Worm (Caenorhabditis elegans) whole organism, L4/young adult: ENCODE measurements around the gene twk-42.

Experiments
- W03F9.2 ChIP-seq: fragments of 150-350 bp; optimal IDR thresholded peaks from 2 replicates; lab custom pipeline; 2014; ENCODE audit warnings: missing biosample characterization, missing genetic modification characterization
- dao-5 ChIP-seq: sonication (generic microtip); optimal IDR thresholded peaks from 2 replicates; lab custom pipeline; 2016; ENCODE audit warnings: missing genotype, missing genetic modification characterization, moderate library complexity, missing compliant biosample characterization
- him-1 ChIP-seq: sonication (generic microtip); optimal IDR thresholded peaks from 2 replicates; lab custom pipeline; 2016; ENCODE audit warnings: missing genotype, missing genetic modification reagents, missing genetic modification characterization, missing compliant biosample characterization

The twk-42 gene

DNA sequence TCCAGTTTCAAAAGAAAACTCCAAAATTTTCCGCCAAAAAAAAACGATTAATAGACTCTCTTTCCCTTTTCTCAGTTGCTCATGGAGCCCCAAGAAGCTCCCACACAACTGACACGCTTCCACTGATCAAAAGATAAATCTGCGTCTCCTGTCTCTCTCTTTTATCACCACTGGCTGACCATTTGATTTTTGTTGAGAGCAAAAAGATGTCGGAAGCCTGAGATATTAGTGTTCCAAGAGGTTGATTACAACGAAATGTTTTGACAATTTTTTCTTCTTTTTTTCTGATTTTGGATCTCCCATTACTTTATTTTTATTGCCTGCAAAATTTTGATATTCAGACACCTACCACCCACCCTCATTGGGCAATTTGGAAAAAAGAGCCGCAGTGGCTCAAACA is at the start of gene twk-42:
Gene twk-42, minus strand, starts transcription at position 101 of the 400 bp plus-strand sequence.
- TF ChIP-seq him-1 (tag; lab: Kevin White, UChicago) (no peak), dao-5 (tag; lab: Kevin White, UChicago) (no peak), W03F9.2 (tag; lab: Kevin White, UChicago) (no peak)

DNA sequence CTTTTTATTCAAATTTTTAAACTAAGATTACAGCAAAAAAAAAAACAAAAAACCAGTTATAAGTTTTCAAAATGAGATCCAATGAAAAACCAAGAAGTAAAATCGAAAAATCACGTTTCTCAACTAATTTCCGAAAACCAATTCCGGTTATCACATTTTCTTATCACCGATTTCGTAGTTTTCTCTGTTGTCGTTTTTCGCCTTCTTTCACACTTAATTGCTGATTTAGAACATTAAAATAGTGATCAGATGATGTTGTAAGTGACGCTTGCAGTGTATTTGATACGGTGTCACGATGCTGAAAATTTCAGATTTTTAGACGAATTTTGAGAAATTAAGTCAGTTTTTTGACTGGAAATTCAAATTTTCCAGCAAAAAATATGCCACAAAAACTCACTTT is 47.9 kb upstream of the twk-42 start:
- TF ChIP-seq him-1 (tag; lab: Kevin White, UChicago): no peak
- TF ChIP-seq W03F9.2 (tag; lab: Kevin White, UChicago): no peak
- TF ChIP-seq dao-5 (tag; lab: Kevin White, UChicago): no peak

DNA sequence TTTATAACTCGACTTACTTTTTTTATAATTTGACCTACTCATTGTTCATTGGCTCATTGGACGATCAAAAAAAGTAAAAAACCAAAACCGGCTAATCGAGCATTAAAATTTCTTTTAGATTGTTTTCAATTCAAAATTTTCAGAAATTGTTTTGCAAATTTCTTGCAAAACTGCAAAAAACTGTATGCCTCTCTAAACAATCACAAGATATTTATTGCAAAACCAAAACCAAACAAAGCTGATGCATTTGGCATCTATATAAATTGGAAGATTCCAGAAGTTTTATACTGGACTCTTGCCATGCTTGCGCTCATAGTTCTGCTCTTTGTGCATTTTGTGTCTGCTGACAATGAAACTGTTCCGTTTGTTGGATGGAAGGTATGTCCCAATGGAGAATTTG is 45.2 kb upstream of the twk-42 start, which contains the start of gene C47A10.12:
Gene C47A10.12, plus strand, starts transcription at position 301 of the 400 bp plus-strand sequence.
- no peak for TF ChIP-seq him-1 (tag; lab: Kevin White, UChicago)
- no peak for TF ChIP-seq W03F9.2 (tag; lab: Kevin White, UChicago)
- TF ChIP-seq dao-5 (tag; lab: Kevin White, UChicago): no peak

DNA sequence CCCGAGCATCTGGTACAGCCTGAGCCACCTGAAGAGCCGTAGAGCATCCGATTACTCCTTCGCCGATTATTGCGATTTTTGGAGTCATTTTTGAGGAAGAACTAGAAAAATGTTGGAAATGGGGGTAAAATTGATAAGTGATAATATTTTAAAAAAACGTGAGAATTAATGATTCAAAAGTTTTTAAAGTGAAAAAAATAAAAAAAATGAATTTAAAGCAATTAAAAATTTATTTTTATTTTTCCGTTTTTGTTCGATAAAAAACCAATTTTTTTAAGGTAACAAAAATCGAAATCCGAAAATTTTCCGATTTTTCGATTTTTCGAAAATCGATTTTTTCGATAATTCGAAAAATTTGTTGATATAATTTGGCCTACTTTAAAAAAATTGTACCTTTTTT is 44.7 kb upstream of the twk-42 start, which contains the start of gene ddo-1:
Gene ddo-1, minus strand, starts transcription at position 101 of the 400 bp plus-strand sequence.
- TF ChIP-seq W03F9.2 (tag; lab: Kevin White, UChicago): no peak

DNA sequence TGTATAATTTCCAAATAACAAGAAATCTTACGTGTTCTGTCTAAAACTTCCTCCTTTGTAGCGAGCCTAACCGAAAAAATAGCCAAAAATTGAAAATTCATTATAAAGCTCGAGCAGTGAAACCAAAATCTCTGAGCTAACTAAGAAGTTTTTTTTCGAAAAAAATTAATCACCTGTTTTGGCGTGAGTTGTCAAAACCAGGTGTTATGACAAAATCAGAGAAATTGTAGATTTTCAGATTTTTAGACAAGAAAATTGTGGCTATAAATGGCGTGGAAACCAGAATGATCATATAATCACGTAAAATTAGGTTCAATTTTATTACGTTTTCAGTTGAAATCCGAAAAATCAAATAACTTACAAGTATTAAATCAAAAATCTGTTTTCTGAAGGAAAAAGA is 40.7 kb upstream of the twk-42 start, which contains the start of gene sre-21:
Gene sre-21, minus strand, starts transcription at position 101 of the 400 bp plus-strand sequence.
- TF ChIP-seq dao-5 (tag; lab: Kevin White, UChicago) (no peak), W03F9.2 (tag; lab: Kevin White, UChicago) (no peak), him-1 (tag; lab: Kevin White, UChicago) (no peak)

DNA sequence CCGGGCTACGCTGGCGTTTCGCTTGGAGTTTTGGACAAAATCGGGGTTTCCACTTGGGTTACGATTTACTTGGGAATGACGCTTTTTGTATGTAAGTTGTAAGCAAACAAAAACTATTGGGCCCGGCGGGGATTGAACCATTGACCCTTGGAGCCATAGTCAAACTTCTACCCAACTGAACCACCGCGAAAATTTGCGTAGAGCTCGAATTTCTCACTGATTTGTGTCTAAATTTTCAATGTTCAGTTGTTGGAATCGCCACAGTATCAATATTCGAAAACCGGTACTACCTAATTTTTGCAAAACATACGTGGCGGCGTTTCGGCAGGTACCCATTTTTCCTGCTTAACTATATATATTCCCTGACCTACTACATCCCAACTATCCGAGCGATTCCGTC is 35.4 kb upstream of the twk-42 start:
- no peak for TF ChIP-seq W03F9.2 (tag; lab: Kevin White, UChicago)
- no peak for TF ChIP-seq him-1 (tag; lab: Kevin White, UChicago)
- TF ChIP-seq dao-5 (tag; lab: Kevin White, UChicago): no peak

DNA sequence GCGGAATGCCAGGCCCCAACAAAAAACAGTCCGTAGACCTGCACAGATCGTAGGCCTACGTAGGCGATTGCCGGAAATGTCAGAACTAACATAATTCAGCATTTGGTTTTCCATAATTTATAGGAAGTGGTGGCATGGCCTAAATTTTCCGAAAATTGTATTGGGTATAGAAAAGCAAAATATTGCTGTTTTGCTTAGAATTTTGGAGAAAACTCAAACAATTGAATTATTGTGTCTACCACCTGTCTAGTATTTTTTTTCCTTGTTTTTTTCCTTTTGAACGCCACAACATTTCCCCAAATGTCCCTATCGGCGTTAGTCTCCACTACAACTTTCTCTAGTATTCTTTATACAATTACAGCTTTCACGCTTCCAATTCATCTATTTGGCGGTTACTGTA is 34.8 kb upstream of the twk-42 start, which contains the start of gene srh-284:
Gene srh-284, plus strand, starts transcription at position 301 of the 400 bp plus-strand sequence.
- no peak for TF ChIP-seq W03F9.2 (tag; lab: Kevin White, UChicago)
- TF ChIP-seq him-1 (tag; lab: Kevin White, UChicago): no peak
- no peak for TF ChIP-seq dao-5 (tag; lab: Kevin White, UChicago)

DNA sequence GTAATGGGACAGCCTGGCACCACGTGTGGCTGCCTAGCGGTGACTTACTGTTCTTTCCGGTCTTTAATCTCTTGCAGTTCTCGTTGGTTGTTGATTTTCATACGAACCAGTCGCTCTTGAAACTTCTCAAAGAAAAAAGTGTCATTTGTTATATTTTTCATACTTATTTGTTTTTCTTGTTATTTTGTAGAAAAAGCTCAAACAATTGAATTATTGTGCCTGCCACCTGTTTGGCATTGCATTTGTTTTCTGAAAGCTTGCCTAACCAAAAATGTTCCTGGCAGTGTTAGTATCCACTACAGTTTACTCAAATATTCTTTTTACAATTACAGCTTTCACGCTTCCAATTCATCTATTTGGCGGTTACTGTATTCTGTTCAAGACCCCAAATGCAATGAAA is 32.7 kb upstream of the twk-42 start, which contains the start of the genes C47A10.16 and srh-283:
Gene C47A10.16, minus strand, starts transcription at position 101 of the 400 bp plus-strand sequence.
Gene srh-283, plus strand, starts transcription at position 272 of the 400 bp plus-strand sequence.
- TF ChIP-seq dao-5 (tag; lab: Kevin White, UChicago) (no peak), him-1 (tag; lab: Kevin White, UChicago) (no peak), W03F9.2 (tag; lab: Kevin White, UChicago) (no peak)

DNA sequence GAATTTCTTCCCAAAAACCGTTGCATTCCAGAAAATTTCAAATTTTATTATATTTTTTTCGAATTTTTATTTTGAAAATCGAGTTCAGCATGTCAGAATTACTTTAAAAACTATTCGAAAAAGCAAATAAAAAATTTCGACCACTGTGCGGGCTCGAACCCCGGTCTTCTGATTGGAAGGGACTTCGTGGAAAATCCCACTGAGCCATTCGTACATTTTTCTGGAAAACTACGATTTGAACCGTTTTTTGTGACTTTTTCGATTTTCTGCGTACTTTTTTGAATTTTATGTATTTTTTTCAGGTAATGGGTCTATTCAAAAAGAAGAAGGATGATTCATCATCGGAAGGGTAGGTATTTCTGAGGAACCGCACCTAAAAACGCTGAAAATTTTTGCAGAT is 23.2 kb upstream of the twk-42 start, which contains the start of gene pgp-9:
Gene pgp-9, plus strand, starts transcription at position 301 of the 400 bp plus-strand sequence.
- TF ChIP-seq him-1 (tag; lab: Kevin White, UChicago) (no peak), dao-5 (tag; lab: Kevin White, UChicago) (no peak), W03F9.2 (tag; lab: Kevin White, UChicago) (no peak)

DNA sequence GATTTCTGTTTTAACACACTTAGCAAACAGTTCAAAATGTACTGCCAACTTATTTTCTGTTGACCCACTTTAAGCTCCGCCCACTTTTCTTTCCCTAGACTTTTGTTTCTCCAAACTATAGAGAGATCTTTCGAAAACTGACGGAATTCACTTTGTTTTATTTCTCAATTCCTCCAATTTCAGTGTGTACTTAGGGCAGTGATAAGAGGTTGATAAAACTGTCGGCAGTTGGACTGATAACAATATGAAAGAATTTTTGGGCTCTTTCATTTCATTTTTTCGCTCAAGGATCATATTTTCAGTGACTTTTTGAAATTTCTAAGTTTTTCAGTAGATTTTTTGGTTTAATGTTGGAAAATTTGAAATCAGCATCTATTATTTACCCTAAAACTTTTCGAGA is 22.6 kb upstream of the twk-42 start:
- TF ChIP-seq dao-5 (tag; lab: Kevin White, UChicago): no peak
- TF ChIP-seq him-1 (tag; lab: Kevin White, UChicago): no peak
- no peak for TF ChIP-seq W03F9.2 (tag; lab: Kevin White, UChicago)

DNA sequence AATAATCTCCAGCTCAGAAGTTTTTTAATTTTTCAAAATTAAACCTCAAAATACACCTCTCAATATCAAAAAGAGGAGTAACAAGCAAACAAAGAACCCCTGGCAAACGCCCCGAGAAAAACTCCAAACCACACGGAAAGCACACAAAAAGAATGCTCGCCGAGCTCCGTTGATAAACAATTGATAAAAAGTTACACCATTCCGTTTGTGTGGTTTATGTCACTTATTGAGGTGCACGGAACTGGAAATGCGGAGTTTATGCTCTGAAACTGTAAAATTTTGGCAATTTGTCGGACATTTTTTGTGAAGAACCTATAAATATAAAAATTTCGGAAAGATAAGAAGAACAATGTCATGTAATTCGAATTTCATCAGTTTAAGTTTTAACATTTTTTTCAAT is 19.9 kb upstream of the twk-42 start:
- TF ChIP-seq him-1 (tag; lab: Kevin White, UChicago): no peak
- no peak for TF ChIP-seq dao-5 (tag; lab: Kevin White, UChicago)
- TF ChIP-seq W03F9.2 (tag; lab: Kevin White, UChicago): no peak

DNA sequence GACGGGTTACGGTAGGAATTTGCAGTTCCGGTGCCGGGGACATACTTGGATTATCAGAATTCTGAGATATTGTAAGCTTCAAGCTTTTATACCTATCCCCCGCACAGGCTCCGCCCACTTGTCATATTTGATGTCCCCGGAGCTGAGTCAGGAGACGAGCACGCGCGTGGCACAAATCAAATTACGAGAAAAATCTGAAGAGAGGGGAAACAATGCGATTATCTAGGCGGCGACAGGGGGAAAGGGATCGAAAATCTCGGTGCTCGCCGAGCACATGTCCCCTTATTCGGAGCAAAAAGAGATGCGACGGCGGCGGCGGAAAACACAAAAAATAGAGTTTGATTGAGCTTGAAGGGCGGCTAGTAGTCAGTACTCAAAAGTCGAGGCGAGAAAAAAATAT is 16.8 kb upstream of the twk-42 start, which contains the start of gene R12G8.1:
Gene R12G8.1, minus strand, starts transcription at position 63 of the 400 bp plus-strand sequence.
- TF ChIP-seq him-1 (tag; lab: Kevin White, UChicago) (peak; percentile 8), dao-5 (tag; lab: Kevin White, UChicago) (no peak)

DNA sequence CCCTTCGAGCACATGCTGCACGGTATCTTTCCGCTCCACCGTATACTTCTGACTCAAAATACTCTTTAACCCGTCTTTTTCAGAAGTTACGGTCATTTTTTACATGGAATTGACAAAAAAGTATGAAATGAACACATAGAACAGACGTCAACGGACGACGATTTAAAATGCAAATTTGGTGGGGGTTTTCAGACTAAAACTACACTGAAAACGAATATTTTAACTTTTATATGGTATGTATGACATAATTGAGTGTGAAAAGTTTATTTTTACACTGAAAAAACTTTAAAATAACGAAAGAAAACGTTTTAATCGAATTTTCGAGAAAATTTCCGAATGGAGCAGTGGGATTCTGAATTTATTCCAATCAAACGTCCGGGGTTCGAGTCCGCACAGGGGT is 14.5 kb upstream of the twk-42 start, which contains the start of gene twk-36:
Gene twk-36, minus strand, starts transcription at position 101 of the 400 bp plus-strand sequence.
- TF ChIP-seq dao-5 (tag; lab: Kevin White, UChicago): no peak
- no peak for TF ChIP-seq him-1 (tag; lab: Kevin White, UChicago)
- no peak for TF ChIP-seq W03F9.2 (tag; lab: Kevin White, UChicago)

DNA sequence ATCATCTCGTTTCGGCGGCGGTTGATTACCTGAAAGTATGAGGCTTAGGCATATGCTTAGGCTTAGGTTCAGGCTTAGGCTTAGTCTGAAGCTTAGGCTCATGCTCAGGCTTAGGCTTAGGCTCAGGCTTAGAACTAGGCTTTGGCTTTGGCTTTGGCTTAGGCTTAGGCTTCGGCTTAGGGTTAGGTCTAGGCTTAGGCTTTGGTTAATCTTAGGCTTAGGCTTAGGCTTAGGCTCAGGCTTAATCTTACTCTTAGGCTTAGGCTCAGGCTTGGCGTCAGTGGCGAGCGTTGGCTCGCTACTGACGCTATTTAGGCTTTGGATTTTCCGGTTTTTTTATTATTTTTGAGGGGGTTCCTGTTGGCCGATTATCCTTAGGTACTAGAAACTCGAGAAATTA is 11.4 kb upstream of the twk-42 start:
- TF ChIP-seq dao-5 (tag; lab: Kevin White, UChicago) (no peak), W03F9.2 (tag; lab: Kevin White, UChicago) (no peak), him-1 (tag; lab: Kevin White, UChicago) (no peak)
